Worm (Caenorhabditis elegans) whole organism, early embryonic: ENCODE data around the gene srx-116.

ENCODE experiments used
- B0310.2 ChIP-seq: sonication (generic microtip); optimal IDR thresholded peaks from 2 replicates; lab custom pipeline; 2016; ENCODE audit warnings: mild to moderate bottlenecking, missing genetic modification characterization, missing compliant biosample characterization
- F13C5.2 ChIP-seq: sonication (generic microtip); optimal IDR thresholded peaks from 2 replicates; lab custom pipeline; 2017; ENCODE audit warnings: mild to moderate bottlenecking, missing genetic modification characterization, inconsistent platforms, missing compliant biosample characterization
- aly-1 ChIP-seq: sonication (generic microtip); optimal IDR thresholded peaks from 2 replicates; lab custom pipeline; 2016; ENCODE audit warnings: missing genetic modification characterization, missing compliant biosample characterization
- ama-1 ChIP-seq: fragments of 150-350 bp; optimal IDR thresholded peaks from 2 replicates; lab custom pipeline; 2014
- ceh-13 ChIP-seq: fragments of 200-800 bp; sonication (Bioruptor generic); optimal IDR thresholded peaks from 2 replicates; lab custom pipeline; 2018; ENCODE audit warnings: mild to moderate bottlenecking, missing genetic modification characterization, missing compliant biosample characterization
- ceh-36 ChIP-seq: sonication (generic microtip); optimal IDR thresholded peaks from 2 replicates; lab custom pipeline; 2016; ENCODE audit warnings: missing genetic modification characterization, inconsistent platforms, missing compliant biosample characterization
- ets-7 ChIP-seq: sonication (generic microtip); optimal IDR thresholded peaks from 2 replicates; lab custom pipeline; 2016; ENCODE audit warnings: missing genotype, missing genetic modification characterization, missing compliant biosample characterization
- flt-1 ChIP-seq: fragments of 200-800 bp; sonication (Bioruptor generic); IDR thresholded peaks from 2 replicates; pipeline ENCODE4 v1.3.6; 2022; ENCODE audit warnings: missing genetic modification characterization, missing compliant biosample characterization
- hmbx-1 ChIP-seq: sonication (generic microtip); optimal IDR thresholded peaks from 2 replicates; lab custom pipeline; 2016; ENCODE audit warnings: mild to moderate bottlenecking, missing genetic modification characterization, missing compliant biosample characterization
- hmg-4 ChIP-seq: fragments of 200-800 bp; sonication (Bioruptor generic); optimal IDR thresholded peaks from 2 replicates; lab custom pipeline; 2018; ENCODE audit warnings: mild to moderate bottlenecking, missing genetic modification characterization, missing compliant biosample characterization
- hnd-1 ChIP-seq: sonication (generic microtip); optimal IDR thresholded peaks from 2 replicates; lab custom pipeline; 2016; ENCODE audit warnings: missing genetic modification characterization, missing compliant biosample characterization
- pes-1 ChIP-seq: fragments of 200-800 bp; sonication (Bioruptor generic); IDR thresholded peaks from 2 replicates; pipeline ENCODE4 v1.3.6; 2022; ENCODE audit warnings: missing genetic modification reagents, missing genetic modification characterization, missing compliant biosample characterization
- scrt-1 ChIP-seq: fragments of 200-800 bp; sonication (Bioruptor generic); IDR thresholded peaks from 2 replicates; pipeline ENCODE4 v1.3.6; 2022; ENCODE audit warnings: missing genetic modification characterization, missing compliant biosample characterization
- sea-1 ChIP-seq: fragments of 200-800 bp; sonication (Bioruptor generic); conservative IDR thresholded peaks from 2 replicates; pipeline ENCODE4 v1.3.6; 2022; ENCODE audit warnings: missing genetic modification characterization, missing compliant biosample characterization
- tbx-11 ChIP-seq: fragments of 200-800 bp; sonication (Bioruptor generic); IDR thresholded peaks from 2 replicates; pipeline ENCODE4 v1.3.6; 2022; ENCODE audit warnings: missing genetic modification characterization, missing compliant biosample characterization
- tbx-37 ChIP-seq: fragments of 200-800 bp; sonication (Bioruptor generic); conservative IDR thresholded peaks from 2 replicates; pipeline ENCODE4 v1.3.6; 2022; ENCODE audit warnings: missing genetic modification reagents, missing genetic modification characterization, missing compliant biosample characterization
- tra-4 ChIP-seq: sonication (generic microtip); optimal IDR thresholded peaks from 2 replicates; lab custom pipeline; 2017; ENCODE audit warnings: missing genetic modification characterization, missing compliant biosample characterization

srx-116 gene

DNA sequence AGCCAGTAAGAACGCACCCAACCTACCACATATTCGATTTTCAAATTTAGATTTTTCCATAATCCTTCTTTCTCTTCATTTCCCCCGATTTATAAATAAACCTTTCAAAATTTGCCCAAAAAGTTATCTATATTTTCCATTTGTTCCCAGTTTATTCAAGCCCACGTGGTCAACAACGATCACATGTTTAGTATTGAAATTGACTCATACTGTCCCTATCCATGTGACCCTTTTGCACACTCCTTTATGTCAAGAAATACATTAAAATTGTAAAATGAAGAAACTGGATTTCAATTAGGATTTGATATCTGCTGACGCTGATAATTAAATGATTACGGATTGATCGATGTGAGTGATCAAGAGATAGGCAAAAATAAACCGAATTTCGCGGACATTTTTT lies 35.5 kb upstream of the srx-116 start:
- TF ChIP-seq ceh-13 (GFP tag; lab: Kevin White, UChicago) (no peak), aly-1 (tag; lab: Kevin White, UChicago) (no peak), tbx-11 (GFP tag; lab: Robert Waterston, UW) (no peak), ama-1 (lab: Kevin White, UChicago) (no peak), hnd-1 (tag; lab: Kevin White, UChicago) (no peak), ets-7 (no peak), hmg-4 (GFP tag; lab: Kevin White, UChicago) (no peak), hmbx-1 (no peak), tra-4 (tag; lab: Kevin White, UChicago) (no peak), tbx-37 (no peak), pes-1 (GFP tag; lab: Robert Waterston, UW) (no peak), sea-1 (GFP tag; lab: Robert Waterston, UW) (no peak), flt-1 (GFP tag; lab: Robert Waterston, UW) (no peak), B0310.2 (tag; lab: Kevin White, UChicago) (no peak), F13C5.2 (tag; lab: Kevin White, UChicago) (no peak), scrt-1 (GFP tag; lab: Robert Waterston, UW) (no peak), ceh-36 (no peak)

DNA sequence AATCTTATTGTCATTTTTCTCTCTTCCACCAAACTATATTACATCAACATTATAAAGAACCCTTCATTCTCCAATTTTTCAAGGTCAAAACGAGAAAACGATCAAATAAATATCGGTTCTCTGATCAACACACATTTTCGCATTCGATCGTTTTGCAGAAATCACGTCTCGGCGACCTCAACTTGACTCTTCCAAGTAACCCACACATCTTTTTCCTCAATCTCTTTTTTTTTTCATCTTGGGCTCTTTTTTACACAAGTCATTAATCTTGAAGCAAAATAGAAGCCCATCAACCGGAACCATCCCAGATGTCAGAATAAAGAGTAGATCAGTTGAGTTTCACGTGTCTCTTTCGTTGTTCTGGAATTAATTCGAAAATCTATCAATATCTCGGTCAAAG lies 34.5 kb upstream of the srx-116 start:
- TF ChIP-seq hmg-4 (GFP tag; lab: Kevin White, UChicago) (no peak), ceh-36 (no peak), hmbx-1 (no peak), sea-1 (GFP tag; lab: Robert Waterston, UW) (no peak), scrt-1 (GFP tag; lab: Robert Waterston, UW) (no peak), pes-1 (GFP tag; lab: Robert Waterston, UW) (no peak), tra-4 (tag; lab: Kevin White, UChicago) (no peak), ceh-13 (GFP tag; lab: Kevin White, UChicago) (no peak), ama-1 (lab: Kevin White, UChicago) (no peak), B0310.2 (tag; lab: Kevin White, UChicago) (no peak), flt-1 (GFP tag; lab: Robert Waterston, UW) (no peak), ets-7 (no peak), aly-1 (tag; lab: Kevin White, UChicago) (no peak)

DNA sequence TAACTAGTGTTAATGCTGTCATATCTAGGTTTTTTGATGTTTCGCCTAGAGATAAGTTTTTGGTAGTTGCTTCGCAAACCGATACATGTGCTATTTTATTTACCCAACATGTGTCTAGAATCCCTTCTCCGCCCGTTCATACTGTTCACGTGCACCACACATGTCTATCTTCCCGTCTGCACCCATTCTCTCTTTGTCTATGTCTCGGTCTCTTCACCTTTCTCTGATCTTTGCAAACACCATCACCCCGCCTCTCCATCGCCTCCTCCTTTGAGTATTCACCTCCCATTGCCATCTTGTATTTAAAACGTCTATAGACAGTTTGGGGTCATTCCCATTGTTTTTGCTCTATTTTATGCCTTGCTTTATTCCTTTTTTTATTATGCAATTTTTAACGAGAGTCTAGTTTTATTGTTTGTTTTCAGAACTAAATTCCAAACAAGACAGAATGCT lies 33.4 kb upstream of the srx-116 start, which contains the start of gene F56H9.2:
F56H9.2 (plus strand) TSS at position 426 of the 453 bp plus-strand sequence.
- TF ChIP-seq tbx-37 (no peak), flt-1 (GFP tag; lab: Robert Waterston, UW) (no peak), ama-1 (lab: Kevin White, UChicago) (no peak), tbx-11 (GFP tag; lab: Robert Waterston, UW) (no peak), B0310.2 (tag; lab: Kevin White, UChicago) (no peak), scrt-1 (GFP tag; lab: Robert Waterston, UW) (no peak), aly-1 (tag; lab: Kevin White, UChicago) (no peak), hnd-1 (tag; lab: Kevin White, UChicago) (no peak), tra-4 (tag; lab: Kevin White, UChicago) (no peak), ceh-13 (GFP tag; lab: Kevin White, UChicago) (no peak), F13C5.2 (tag; lab: Kevin White, UChicago) (no peak), hmbx-1 (no peak)

DNA sequence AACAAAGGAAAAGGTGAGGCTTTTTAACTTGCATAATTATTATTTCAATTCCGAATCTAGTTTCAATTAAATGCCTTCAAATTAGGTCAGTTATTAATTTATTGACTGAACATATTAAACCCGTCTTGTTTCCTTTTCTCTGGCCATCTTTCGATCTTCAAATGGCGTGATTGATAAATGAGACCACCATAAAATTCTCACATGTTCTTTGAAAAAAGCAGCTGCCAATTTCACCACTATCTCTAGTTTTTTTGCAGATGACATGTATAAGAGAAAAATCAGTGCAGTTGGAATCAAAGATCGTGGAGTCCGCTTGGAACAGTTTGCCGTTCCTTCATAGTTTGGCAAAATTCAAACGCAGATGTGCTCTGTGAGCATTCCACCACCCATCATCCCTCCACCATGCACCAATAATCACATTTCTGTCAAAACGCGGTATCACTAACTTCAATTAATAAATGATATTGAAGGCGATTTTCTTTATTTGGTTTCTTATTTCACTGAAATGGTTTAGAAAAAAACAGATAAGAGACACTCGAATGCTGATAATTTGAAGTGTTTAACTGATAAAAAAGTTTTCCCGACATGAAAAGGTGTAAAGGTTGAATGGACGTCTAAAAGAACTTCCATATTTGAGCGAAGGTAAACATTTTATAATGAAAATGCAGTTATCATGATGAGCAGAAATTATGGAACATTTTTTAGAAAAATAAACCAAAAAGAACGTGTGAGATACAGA lies 32.8 kb upstream of the srx-116 start:
- no peak for TF ChIP-seq tbx-11 (GFP tag; lab: Robert Waterston, UW)
- no peak for TF ChIP-seq sea-1 (GFP tag; lab: Robert Waterston, UW)
- no peak for TF ChIP-seq hnd-1 (tag; lab: Kevin White, UChicago)
- no peak for TF ChIP-seq F13C5.2 (tag; lab: Kevin White, UChicago)
- no peak for TF ChIP-seq hmg-4 (GFP tag; lab: Kevin White, UChicago)
- no peak for TF ChIP-seq ets-7
- TF ChIP-seq tbx-37: no peak

DNA sequence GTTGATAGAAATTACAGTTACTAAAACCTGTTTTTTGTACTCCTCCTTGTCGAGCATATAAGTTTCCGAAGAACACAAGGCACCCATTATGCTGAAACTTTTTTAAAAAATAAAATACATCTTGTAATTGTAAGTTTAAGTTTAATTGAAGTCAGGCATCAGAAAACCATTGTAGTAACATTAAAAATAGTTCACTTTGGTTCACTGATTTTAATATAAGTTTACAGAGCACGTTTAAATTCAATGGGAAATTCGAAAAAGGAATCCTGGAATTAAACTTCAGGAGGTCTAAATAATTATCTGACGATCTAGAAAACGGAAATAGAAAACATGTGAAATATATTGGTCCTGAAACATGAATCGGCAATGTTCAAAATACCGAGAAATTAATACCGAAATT lies 30.3 kb upstream of the srx-116 start, which contains the start of gene gpa-8:
gpa-8 (minus strand) TSS at position 101 of the 400 bp plus-strand sequence.
- no peak for TF ChIP-seq ceh-13 (GFP tag; lab: Kevin White, UChicago)
- TF ChIP-seq B0310.2 (tag; lab: Kevin White, UChicago): no peak
- TF ChIP-seq aly-1 (tag; lab: Kevin White, UChicago): no peak
- no peak for TF ChIP-seq tra-4 (tag; lab: Kevin White, UChicago)
- TF ChIP-seq ama-1 (lab: Kevin White, UChicago): no peak
- no peak for TF ChIP-seq hnd-1 (tag; lab: Kevin White, UChicago)
- no peak for TF ChIP-seq hmg-4 (GFP tag; lab: Kevin White, UChicago)
- TF ChIP-seq hmbx-1: no peak
- no peak for TF ChIP-seq flt-1 (GFP tag; lab: Robert Waterston, UW)
- no peak for TF ChIP-seq tbx-11 (GFP tag; lab: Robert Waterston, UW)

DNA sequence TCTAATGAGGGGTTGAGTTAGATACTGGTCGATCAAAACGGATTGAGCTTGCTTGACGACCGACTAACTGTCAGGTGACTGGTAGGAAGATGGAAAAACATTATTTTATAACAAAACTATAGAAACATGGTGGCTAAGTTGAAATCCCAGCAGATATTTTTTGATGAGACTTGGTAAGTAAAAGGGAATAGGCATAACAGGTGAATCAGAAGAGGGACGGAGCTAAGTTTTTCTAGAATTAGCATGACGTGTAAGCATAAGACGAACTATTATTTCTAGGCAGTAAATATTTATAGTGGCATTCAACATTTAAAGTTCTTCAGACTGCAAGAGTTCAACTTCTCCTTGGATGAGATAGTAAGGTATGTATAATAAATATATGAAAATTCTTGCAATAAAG lies 26.2 kb upstream of the srx-116 start, which contains the start of gene F56H9.8:
F56H9.8 (plus strand) TSS at position 301 of the 400 bp plus-strand sequence.
- TF ChIP-seq tbx-37 (no peak), F13C5.2 (tag; lab: Kevin White, UChicago) (no peak), hmg-4 (GFP tag; lab: Kevin White, UChicago) (no peak), hnd-1 (tag; lab: Kevin White, UChicago) (no peak), tbx-11 (GFP tag; lab: Robert Waterston, UW) (no peak), aly-1 (tag; lab: Kevin White, UChicago) (no peak), flt-1 (GFP tag; lab: Robert Waterston, UW) (no peak), pes-1 (GFP tag; lab: Robert Waterston, UW) (no peak), sea-1 (GFP tag; lab: Robert Waterston, UW) (no peak), B0310.2 (tag; lab: Kevin White, UChicago) (no peak), tra-4 (tag; lab: Kevin White, UChicago) (no peak), scrt-1 (GFP tag; lab: Robert Waterston, UW) (no peak), ama-1 (lab: Kevin White, UChicago) (no peak)
